Fruit fly (Drosophila melanogaster) whole organism, adult: ENCODE data around the gene CG13643.

Experiments
- CG33017 ChIP-seq: fragments of 200-800 bp; sonication (Bioruptor generic); optimal IDR thresholded peaks from 2 replicates; lab custom pipeline; 2018; ENCODE audit warnings: missing biosample characterization, mild to moderate bottlenecking, missing genetic modification characterization, moderate library complexity
- Hr96 ChIP-seq: fragments of 200-800 bp; sonication (Bioruptor generic); optimal IDR thresholded peaks from 2 replicates; lab custom pipeline; 2016; ENCODE audit warnings: missing biosample characterization, missing genetic modification characterization
- cic ChIP-seq: fragments of 200-800 bp; sonication (Bioruptor generic); optimal IDR thresholded peaks from 2 replicates; lab custom pipeline; 2017; ENCODE audit warnings: missing biosample characterization, mild to moderate bottlenecking, missing genetic modification characterization, moderate library complexity
- ovo ChIP-seq: fragments of 200-800 bp; sonication (Bioruptor generic); optimal IDR thresholded peaks from 2 replicates; lab custom pipeline; 2016; ENCODE audit warnings: missing biosample characterization, missing genetic modification characterization
- tj ChIP-seq: fragments of 200-800 bp; sonication (Bioruptor generic); optimal IDR thresholded peaks from 3 replicates; lab custom pipeline; 2017; ENCODE audit warnings: missing biosample characterization, mild to moderate bottlenecking, missing genetic modification characterization, moderate library complexity

- no peak for TF ChIP-seq tj (GFP tag; lab: Kevin White, UChicago)
- no peak for TF ChIP-seq cic (GFP tag; lab: Kevin White, UChicago)
- no peak for TF ChIP-seq ovo (GFP tag; lab: Kevin White, UChicago)
- TF ChIP-seq CG33017 (tag; lab: Kevin White, UChicago) = no peak
- TF ChIP-seq Hr96 = no peak
These were observed 26.1 kb upstream of the CG13643 start, which contains the start of gene CG11771 for dm6 chr3R:24931856-24932255.
